ENCODE assay signal across 2 fruit fly cellular contexts in the genomic region with DNA sequence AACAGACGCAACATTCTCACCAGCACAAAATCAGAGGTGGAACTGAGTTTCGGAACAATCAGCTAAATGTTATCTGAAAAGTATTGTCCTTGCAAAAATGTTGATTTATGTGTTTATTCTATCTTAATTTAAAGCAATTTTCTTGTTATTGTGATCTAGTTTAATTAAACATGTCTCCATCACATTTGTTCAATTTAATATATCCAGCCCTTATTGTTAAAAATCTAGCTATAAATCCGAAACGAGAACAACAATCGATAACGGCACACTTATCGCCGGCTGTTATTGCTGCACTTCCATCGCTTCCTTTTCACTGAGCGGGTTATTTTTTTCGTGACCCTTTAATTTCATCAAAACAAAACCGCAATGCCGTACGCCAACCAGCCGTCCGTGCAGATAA.
TF ChIP-seq lines count a peak whose summit lies in the region.

GatC (minus strand) TSS at position 48 of the 400 bp plus-strand sequence.
PolG2 (minus strand) TSS at position 48 of the 400 bp plus-strand sequence.
Polr2C (plus strand) TSS at position 280 of the 400 bp plus-strand sequence.

TF ChIP-seq in whole organism, adult, 20 proteins besides CTCF, POLR2A, EP300 and RAD21 (continued from another document):
- TF ChIP-seq CG1620 (GFP tag; optimal IDR thresholded peaks at IDR 0.05; lab: Kevin White, UChicago) (peak; percentile 12), Mnt (GFP tag; optimal IDR thresholded peaks at IDR 0.05; lab: Kevin White, UChicago) (peak; percentile 38)

TF ChIP-seq in whole organism, embryonic, 481 proteins besides CTCF, POLR2A, EP300 and RAD21 (continued from another document and continues in another):
- TF ChIP-seq slp2 (GFP tag; optimal IDR thresholded peaks at IDR 0.05; lab: Kevin White, UChicago) = no peak
- TF ChIP-seq da (GFP tag; optimal IDR thresholded peaks at IDR 0.05; lab: Kevin White, UChicago) = peak; percentile 49
- TF ChIP-seq insv (GFP tag; optimal IDR thresholded peaks at IDR 0.05; lab: Kevin White, UChicago) = peak in 1 of 2 experiments; percentile 46
- TF ChIP-seq her (GFP tag; optimal IDR thresholded peaks at IDR 0.05; lab: Kevin White, UChicago) = no peak
- peak; percentile 70 for TF ChIP-seq nmo (GFP tag; optimal IDR thresholded peaks at IDR 0.05; lab: Kevin White, UChicago)
- TF ChIP-seq CG11398 (GFP tag; optimal IDR thresholded peaks at IDR 0.05; lab: Kevin White, UChicago) = no peak
- no peak for TF ChIP-seq zf30C (GFP tag; optimal IDR thresholded peaks at IDR 0.05; lab: Kevin White, UChicago)
- TF ChIP-seq Hr51 (GFP tag; optimal IDR thresholded peaks at IDR 0.05; lab: Kevin White, UChicago) = no peak
- peak; percentile 47; the same call in 1 of the 3 replicates for TF ChIP-seq ken (GFP tag; IDR thresholded peaks at IDR 0.05; lab: Robert Waterston, UW)
- TF ChIP-seq CG17328 (GFP tag; IDR thresholded peaks at IDR 0.05; lab: Robert Waterston, UW) = no peak
- TF ChIP-seq jumu (GFP tag; optimal IDR thresholded peaks at IDR 0.05; lab: Kevin White, UChicago) = peak; percentile 35
- TF ChIP-seq Atf-2 (GFP tag; optimal IDR thresholded peaks at IDR 0.05; lab: Kevin White, UChicago) = peak; percentile 27
- no peak for TF ChIP-seq CG2889 (GFP tag; IDR thresholded peaks at IDR 0.05; lab: Robert Waterston, UW)
- TF ChIP-seq Fer1 (GFP tag; optimal IDR thresholded peaks at IDR 0.05; lab: Kevin White, UChicago) = no peak
- peak; percentile 52 for TF ChIP-seq Dp (GFP tag; optimal IDR thresholded peaks at IDR 0.05; lab: Kevin White, UChicago)
- TF ChIP-seq tna (GFP tag; IDR thresholded peaks at IDR 0.05; lab: Robert Waterston, UW; ENCODE audit: partially characterized antibody) = peak; percentile 90
- no peak for TF ChIP-seq chm (GFP tag; IDR thresholded peaks at IDR 0.05; lab: Robert Waterston, UW)
- TF ChIP-seq Hr39 (optimal IDR thresholded peaks at IDR 0.05; lab: Kevin White, UChicago) = no peak
- TF ChIP-seq Ets65A (GFP tag; lab: Kevin White, UChicago) = peak; percentile 34
- no peak for TF ChIP-seq CG6813 (GFP tag; optimal IDR thresholded peaks at IDR 0.05; lab: Kevin White, UChicago)
- TF ChIP-seq stc (GFP tag; IDR thresholded peaks at IDR 0.05; lab: Robert Waterston, UW) = no peak
- no peak for TF ChIP-seq CG1233 (GFP tag; optimal IDR thresholded peaks at IDR 0.05; lab: Kevin White, UChicago)
- TF ChIP-seq nerfin-1 (tag; optimal IDR thresholded peaks at IDR 0.05; lab: Kevin White, UChicago) = no peak
- TF ChIP-seq dimm (GFP tag; IDR thresholded peaks at IDR 0.05; lab: Robert Waterston, UW) = no peak
- no peak for TF ChIP-seq CG6654 (GFP tag; optimal IDR thresholded peaks at IDR 0.05; lab: Kevin White, UChicago)
- TF ChIP-seq CG10565 (GFP tag; optimal IDR thresholded peaks at IDR 0.05; lab: Kevin White, UChicago) = no peak
- no peak for TF ChIP-seq CG10431 (GFP tag; optimal IDR thresholded peaks at IDR 0.05; lab: Kevin White, UChicago)
- peak; percentile 62 for TF ChIP-seq lilli (GFP tag; optimal IDR thresholded peaks at IDR 0.05; lab: Kevin White, UChicago)
- no peak for TF ChIP-seq CG10321 (GFP tag; IDR thresholded peaks at IDR 0.05; lab: Robert Waterston, UW)
- TF ChIP-seq Antp (GFP tag; optimal IDR thresholded peaks at IDR 0.05; lab: Kevin White, UChicago) = no peak
- no peak for TF ChIP-seq cwo (GFP tag; optimal IDR thresholded peaks at IDR 0.05; lab: Kevin White, UChicago)
- TF ChIP-seq Mrtf (GFP tag; IDR thresholded peaks at IDR 0.05; lab: Robert Waterston, UW) = no peak
- no peak for TF ChIP-seq Awh (GFP tag; IDR thresholded peaks at IDR 0.05; lab: Robert Waterston, UW)
- TF ChIP-seq luna (GFP tag; optimal IDR thresholded peaks at IDR 0.05; lab: Kevin White, UChicago) = no peak
- TF ChIP-seq CG7271 (tag; optimal IDR thresholded peaks at IDR 0.05; lab: Kevin White, UChicago) = no peak
- no peak for TF ChIP-seq oc (tag; optimal IDR thresholded peaks at IDR 0.05; lab: Kevin White, UChicago)
- TF ChIP-seq pb (GFP tag; optimal IDR thresholded peaks at IDR 0.05; lab: Kevin White, UChicago) = no peak
- no peak for TF ChIP-seq yki (optimal IDR thresholded peaks at IDR 0.05; lab: Kevin White, UChicago)
- no peak for TF ChIP-seq gsb-n (tag; optimal IDR thresholded peaks at IDR 0.05; lab: Kevin White, UChicago)
- no peak for TF ChIP-seq sqz (GFP tag; optimal IDR thresholded peaks at IDR 0.05; lab: Kevin White, UChicago)
- TF ChIP-seq Jarid2 (GFP tag; optimal IDR thresholded peaks at IDR 0.05; lab: Kevin White, UChicago) = no peak
- TF ChIP-seq CG30431 (GFP tag; optimal IDR thresholded peaks at IDR 0.05; lab: Kevin White, UChicago) = no peak
- TF ChIP-seq gsb (GFP tag; IDR thresholded peaks at IDR 0.05; lab: Robert Waterston, UW) = no peak
- no peak for TF ChIP-seq CG7745 (tag; optimal IDR thresholded peaks at IDR 0.05; lab: Kevin White, UChicago)
- peak; percentile 2 for TF ChIP-seq Max (GFP tag; optimal IDR thresholded peaks at IDR 0.05; lab: Kevin White, UChicago)
- no peak for TF ChIP-seq schlank (tag; optimal IDR thresholded peaks at IDR 0.05; lab: Kevin White, UChicago)
- no peak for TF ChIP-seq CG13894 (tag; optimal IDR thresholded peaks at IDR 0.05; lab: Kevin White, UChicago)
- TF ChIP-seq E2f2 (GFP tag; IDR thresholded peaks at IDR 0.05; lab: Robert Waterston, UW) = peak; percentile 74
- TF ChIP-seq ranshi (GFP tag; IDR thresholded peaks at IDR 0.05; lab: Robert Waterston, UW) = no peak
- no peak for TF ChIP-seq org-1 (GFP tag; optimal IDR thresholded peaks at IDR 0.05; lab: Kevin White, UChicago)
- TF ChIP-seq sna (GFP tag; IDR thresholded peaks at IDR 0.05; lab: Robert Waterston, UW; ENCODE audit: partially characterized antibody) = peak; percentile 81
- TF ChIP-seq Taf1 (GFP tag; IDR thresholded peaks at IDR 0.05; lab: Robert Waterston, UW) = no peak
- peak; percentile 72 for TF ChIP-seq inv (GFP tag; IDR thresholded peaks at IDR 0.05; lab: Robert Waterston, UW; ENCODE audit: partially characterized antibody)
- TF ChIP-seq unc-4 (GFP tag; IDR thresholded peaks at IDR 0.05; lab: Robert Waterston, UW; ENCODE audit: partially characterized antibody) = peak; percentile 81
- TF ChIP-seq crc (GFP tag; optimal IDR thresholded peaks at IDR 0.05; lab: Kevin White, UChicago) = no peak
- peak; percentile 15 for TF ChIP-seq CG1602 (GFP tag; optimal IDR thresholded peaks at IDR 0.05; lab: Kevin White, UChicago)
- peak; percentile 31 for TF ChIP-seq Xbp1 (GFP tag; optimal IDR thresholded peaks at IDR 0.05; lab: Kevin White, UChicago)
- peak; percentile 83 for TF ChIP-seq Kr (GFP tag; optimal IDR thresholded peaks at IDR 0.05; lab: Kevin White, UChicago)
- no peak for TF ChIP-seq CG11504 (tag; optimal IDR thresholded peaks at IDR 0.05; lab: Kevin White, UChicago)
- TF ChIP-seq CG12219 (GFP tag; optimal IDR thresholded peaks at IDR 0.05; lab: Kevin White, UChicago) = no peak
- TF ChIP-seq sima (GFP tag; optimal IDR thresholded peaks at IDR 0.05; lab: Kevin White, UChicago) = no peak
- TF ChIP-seq CrebB (tag; optimal IDR thresholded peaks at IDR 0.05; lab: Kevin White, UChicago) = no peak
- no peak for TF ChIP-seq D19B (GFP tag; optimal IDR thresholded peaks at IDR 0.05; lab: Kevin White, UChicago)
- peak; percentile 50 for TF ChIP-seq CG8388 (GFP tag; optimal IDR thresholded peaks at IDR 0.05; lab: Kevin White, UChicago)
- TF ChIP-seq ems (GFP tag; optimal IDR thresholded peaks at IDR 0.05; lab: Kevin White, UChicago) = no peak
- TF ChIP-seq crol (GFP tag; IDR thresholded peaks at IDR 0.05; lab: Robert Waterston, UW) = no peak
- no peak for TF ChIP-seq CG4360 (GFP tag; IDR thresholded peaks at IDR 0.05; lab: Robert Waterston, UW)
- no peak for TF ChIP-seq shn (GFP tag; optimal IDR thresholded peaks at IDR 0.05; lab: Kevin White, UChicago)
- no peak for TF ChIP-seq unpg (GFP tag; optimal IDR thresholded peaks at IDR 0.05; lab: Kevin White, UChicago)
- no peak for TF ChIP-seq sr (GFP tag; IDR thresholded peaks at IDR 0.05; lab: Robert Waterston, UW)
- TF ChIP-seq Ets97D (GFP tag; optimal IDR thresholded peaks at IDR 0.05; lab: Kevin White, UChicago) = peak; percentile 46
- no peak for TF ChIP-seq sens-2 (GFP tag; IDR thresholded peaks at IDR 0.05; lab: Robert Waterston, UW)
- TF ChIP-seq HmgD (GFP tag; optimal IDR thresholded peaks at IDR 0.05; lab: Kevin White, UChicago) = peak; percentile 65
- no peak for TF ChIP-seq bigmax (GFP tag; optimal IDR thresholded peaks at IDR 0.05; lab: Kevin White, UChicago)
- TF ChIP-seq CG13624 (GFP tag; optimal IDR thresholded peaks at IDR 0.05; lab: Kevin White, UChicago) = peak; percentile 36
- TF ChIP-seq Gsc (GFP tag; IDR thresholded peaks at IDR 0.05; lab: Robert Waterston, UW) = no peak
- TF ChIP-seq CG18619 (GFP tag; optimal IDR thresholded peaks at IDR 0.05; lab: Kevin White, UChicago) = no peak
- peak; percentile 95 for TF ChIP-seq Sry-δ (GFP tag; optimal IDR thresholded peaks at IDR 0.05; lab: Kevin White, UChicago)
- TF ChIP-seq crp (GFP tag; optimal IDR thresholded peaks at IDR 0.05; lab: Kevin White, UChicago) = peak in 1 of 2 experiments; percentile 37
- no peak for TF ChIP-seq CG15073 (GFP tag; optimal IDR thresholded peaks at IDR 0.05; lab: Kevin White, UChicago)
- peak; percentile 67 for TF ChIP-seq CG10366 (GFP tag; IDR thresholded peaks at IDR 0.05; lab: Robert Waterston, UW)
- no peak for TF ChIP-seq CG31365 (tag; optimal IDR thresholded peaks at IDR 0.05; lab: Kevin White, UChicago)
- no peak for TF ChIP-seq CG33557 (GFP tag; optimal IDR thresholded peaks at IDR 0.05; lab: Kevin White, UChicago)
- peak; percentile 79 for TF ChIP-seq ssp (GFP tag; IDR thresholded peaks at IDR 0.05; lab: Robert Waterston, UW)
- no peak for TF ChIP-seq CG10543 (GFP tag; optimal IDR thresholded peaks at IDR 0.05; lab: Kevin White, UChicago)
- TF ChIP-seq dm (GFP tag; optimal IDR thresholded peaks at IDR 0.05; lab: Kevin White, UChicago) = no peak
- TF ChIP-seq Hsf (GFP tag; optimal IDR thresholded peaks at IDR 0.05; lab: Kevin White, UChicago) = peak; percentile 37
- peak; percentile 66 for TF ChIP-seq CG2116 (GFP tag; optimal IDR thresholded peaks at IDR 0.05; lab: Kevin White, UChicago)
- no peak for TF ChIP-seq ewg (GFP tag; optimal IDR thresholded peaks at IDR 0.05; lab: Kevin White, UChicago)
- TF ChIP-seq CG4404 (GFP tag; IDR thresholded peaks at IDR 0.05; lab: Robert Waterston, UW) = no peak
- peak; percentile 82 for TF ChIP-seq CG15514 (GFP tag; optimal IDR thresholded peaks at IDR 0.05; lab: Kevin White, UChicago)
- no peak for TF ChIP-seq nom (GFP tag; optimal IDR thresholded peaks at IDR 0.05; lab: Kevin White, UChicago)
- no peak for TF ChIP-seq dmrt99B (tag; optimal IDR thresholded peaks at IDR 0.05; lab: Kevin White, UChicago)
- TF ChIP-seq CG9215 (GFP tag; IDR thresholded peaks at IDR 0.05; lab: Robert Waterston, UW) = peak; percentile 39; the same call in 1 of the 2 replicates
- TF ChIP-seq zen2 (GFP tag; IDR thresholded peaks at IDR 0.05; lab: Robert Waterston, UW; ENCODE audit: partially characterized antibody) = peak; percentile 56; the same call in 2 of the 3 replicates
- TF ChIP-seq CG1603 (tag; optimal IDR thresholded peaks at IDR 0.05; lab: Kevin White, UChicago) = peak; percentile 65
- TF ChIP-seq CG3407 (GFP tag; optimal IDR thresholded peaks at IDR 0.05; lab: Kevin White, UChicago) = no peak
- no peak for TF ChIP-seq btn (GFP tag; optimal IDR thresholded peaks at IDR 0.05; lab: Kevin White, UChicago)
- TF ChIP-seq en (GFP tag; optimal IDR thresholded peaks at IDR 0.05; lab: Kevin White, UChicago) = no peak
- TF ChIP-seq pum (GFP tag; optimal IDR thresholded peaks at IDR 0.05; lab: Kevin White, UChicago) = peak; percentile 15
- no peak for TF ChIP-seq PHDP (tag; optimal IDR thresholded peaks at IDR 0.05; lab: Kevin White, UChicago)
- no peak for TF ChIP-seq CG4328 (GFP tag; optimal IDR thresholded peaks at IDR 0.05; lab: Kevin White, UChicago)
- TF ChIP-seq CG2120 (GFP tag; optimal IDR thresholded peaks at IDR 0.05; lab: Kevin White, UChicago) = peak; percentile 70
- no peak for TF ChIP-seq Dek (tag; optimal IDR thresholded peaks at IDR 0.05; lab: Kevin White, UChicago)
- TF ChIP-seq CG7987 (GFP tag; optimal IDR thresholded peaks at IDR 0.05; lab: Kevin White, UChicago) = no peak
- no peak for TF ChIP-seq Vsx1 (GFP tag; optimal IDR thresholded peaks at IDR 0.05; lab: Kevin White, UChicago)
- peak; percentile 94 for TF ChIP-seq CG4617 (GFP tag; optimal IDR thresholded peaks at IDR 0.05; lab: Kevin White, UChicago; ENCODE audit: borderline replicate concordance)
- TF ChIP-seq pho (GFP tag; optimal IDR thresholded peaks at IDR 0.05; lab: Kevin White, UChicago) = peak; percentile 5
- no peak for TF ChIP-seq Doc2 (GFP tag; IDR thresholded peaks at IDR 0.05; lab: Robert Waterston, UW)
- TF ChIP-seq CG17361 (GFP tag; IDR thresholded peaks at IDR 0.05; lab: Robert Waterston, UW) = no peak
- TF ChIP-seq CG15601 (tag; optimal IDR thresholded peaks at IDR 0.05; lab: Kevin White, UChicago) = peak; percentile 35
- peak; percentile 81 for TF ChIP-seq Sry-β (GFP tag; optimal IDR thresholded peaks at IDR 0.05; lab: Kevin White, UChicago)
- peak; percentile 2 for TF ChIP-seq CG15696 (tag; optimal IDR thresholded peaks at IDR 0.05; lab: Kevin White, UChicago)
- TF ChIP-seq CG3726 (GFP tag; IDR thresholded peaks at IDR 0.05; lab: Robert Waterston, UW) = no peak
- no peak for TF ChIP-seq psq (GFP tag; optimal IDR thresholded peaks at IDR 0.05; lab: Kevin White, UChicago)
- TF ChIP-seq CG12071 (GFP tag; optimal IDR thresholded peaks at IDR 0.05; lab: Kevin White, UChicago) = no peak
- TF ChIP-seq Adf1 (GFP tag; IDR thresholded peaks at IDR 0.05; lab: Robert Waterston, UW) = 0 out of 2 replicates have a peak, but pooled peaks have one; percentile 25
- no peak for TF ChIP-seq Oli (tag; optimal IDR thresholded peaks at IDR 0.05; lab: Kevin White, UChicago)
- TF ChIP-seq CG3995 (GFP tag; optimal IDR thresholded peaks at IDR 0.05; lab: Kevin White, UChicago) = peak; percentile 42
- no peak for TF ChIP-seq CG12236 (GFP tag; optimal IDR thresholded peaks at IDR 0.05; lab: Kevin White, UChicago)
- no peak for TF ChIP-seq Tbp (GFP tag; optimal IDR thresholded peaks at IDR 0.05; lab: Kevin White, UChicago)
- TF ChIP-seq Sox102F (GFP tag; optimal IDR thresholded peaks at IDR 0.05; lab: Kevin White, UChicago) = no peak
- TF ChIP-seq Nf-YB (GFP tag; optimal IDR thresholded peaks at IDR 0.05; lab: Kevin White, UChicago) = no peak
- TF ChIP-seq lmd (GFP tag; IDR thresholded peaks at IDR 0.05; lab: Robert Waterston, UW) = peak; percentile 41; the same call in 1 of the 2 replicates
- TF ChIP-seq Stat92E (GFP tag; optimal IDR thresholded peaks at IDR 0.05; lab: Kevin White, UChicago) = peak in 1 of 3 experiments; percentile 52
- no peak for TF ChIP-seq dati (GFP tag; IDR thresholded peaks at IDR 0.05; lab: Robert Waterston, UW)
- no peak for TF ChIP-seq ind (GFP tag; optimal IDR thresholded peaks at IDR 0.05; lab: Kevin White, UChicago)
- peak; percentile 11 for TF ChIP-seq pnt (GFP tag; optimal IDR thresholded peaks at IDR 0.05; lab: Kevin White, UChicago)
